Fruit fly (Drosophila melanogaster) whole organism, embryonic: ENCODE measurements around the gene w-cup.
A peak's percentile ranks its signal among the peaks of the same experiment; 100 is the strongest.

ENCODE experiments used
- Ada2b ChIP-seq: fragments of 200-800 bp; sonication (Bioruptor generic); IDR thresholded peaks from 2 replicates; pipeline ENCODE4 v1.3.6; 2022; ENCODE audit warnings: missing biosample characterization, missing genetic modification characterization
- B-H1 ChIP-seq: fragments of 200-800 bp; sonication (Bioruptor generic); IDR thresholded peaks from 3 replicates; pipeline ENCODE4 v1.3.6; 2022; ENCODE audit warnings: missing biosample characterization, missing genetic modification characterization
- Blimp-1 ChIP-seq: fragments of 200-800 bp; sonication (Bioruptor generic); optimal IDR thresholded peaks from 3 replicates; lab custom pipeline; 2018; ENCODE audit warnings: missing biosample characterization, missing genetic modification characterization, mild to moderate bottlenecking, moderate library complexity, missing genetic modification reagents
- CG10366 ChIP-seq: fragments of 200-800 bp; sonication (Bioruptor generic); IDR thresholded peaks from 2 replicates; pipeline ENCODE4 v1.3.6; 2022; ENCODE audit warnings: missing biosample characterization, missing genetic modification characterization
- CG10979 ChIP-seq: fragments of 200-800 bp; sonication (Bioruptor generic); optimal IDR thresholded peaks from 2 replicates; lab custom pipeline; 2018; ENCODE audit warnings: missing biosample characterization, mild to moderate bottlenecking, missing genetic modification characterization, moderate library complexity
- CG12155 ChIP-seq: fragments of 200-800 bp; sonication (Bioruptor generic); optimal IDR thresholded peaks from 3 replicates; lab custom pipeline; 2016; ENCODE audit warnings: missing biosample characterization, missing genetic modification characterization
- CG14014 ChIP-seq: fragments of 200-800 bp; sonication (Bioruptor generic); IDR thresholded peaks from 2 replicates; pipeline ENCODE4 v1.3.6; 2022; ENCODE audit warnings: missing biosample characterization, missing genetic modification characterization
- CG1529 ChIP-seq: fragments of 200-800 bp; sonication (Bioruptor generic); optimal IDR thresholded peaks from 3 replicates; lab custom pipeline; 2018; ENCODE audit warnings: missing biosample characterization, missing genetic modification characterization
- CG1603 ChIP-seq: fragments of 200-800 bp; sonication (Bioruptor generic); optimal IDR thresholded peaks from 2 replicates; lab custom pipeline; 2019; ENCODE audit warnings: missing biosample characterization, mild to moderate bottlenecking, missing genetic modification characterization, moderate library complexity
- CG16815 ChIP-seq: fragments of 200-800 bp; sonication (Bioruptor generic); optimal IDR thresholded peaks from 3 replicates; lab custom pipeline; 2017; ENCODE audit warnings: missing biosample characterization, mild to moderate bottlenecking, missing genetic modification characterization
- CG16863 ChIP-seq: fragments of 200-800 bp; sonication (Bioruptor generic); optimal IDR thresholded peaks from 3 replicates; lab custom pipeline; 2016; ENCODE audit warnings: missing biosample characterization, missing genetic modification characterization
- CG2712 ChIP-seq: fragments of 200-800 bp; optimal IDR thresholded peaks from 3 replicates; lab custom pipeline; 2019; ENCODE audit warnings: missing biosample characterization, mild to moderate bottlenecking, missing genetic modification characterization, moderate library complexity
- CG31224 ChIP-seq: fragments of 200-800 bp; sonication (Bioruptor generic); IDR thresholded peaks from 2 replicates; pipeline ENCODE4 v1.3.6; 2022; ENCODE audit warnings: missing biosample characterization, missing genetic modification characterization
- CG3281 ChIP-seq: fragments of 200-800 bp; sonication (Bioruptor generic); optimal IDR thresholded peaks from 3 replicates; lab custom pipeline; 2017; ENCODE audit warnings: missing biosample characterization, mild to moderate bottlenecking, missing genetic modification characterization
- CG34422 ChIP-seq: fragments of 200-800 bp; sonication (Bioruptor generic); IDR thresholded peaks from 3 replicates; pipeline ENCODE4 v1.3.6; 2022; ENCODE audit warnings: missing biosample characterization, missing genetic modification characterization
- CG3995 ChIP-seq: fragments of 200-800 bp; sonication (Bioruptor generic); optimal IDR thresholded peaks from 3 replicates; lab custom pipeline; 2016; ENCODE audit warnings: missing biosample characterization, missing genetic modification characterization
- CG4730 ChIP-seq: fragments of 200-800 bp; sonication (Bioruptor generic); IDR thresholded peaks from 2 replicates; pipeline ENCODE4 v1.3.6; 2022; ENCODE audit warnings: missing biosample characterization, missing genetic modification characterization
- CG7786 ChIP-seq: fragments of 200-800 bp; sonication (Bioruptor generic); optimal IDR thresholded peaks from 2 replicates; lab custom pipeline; 2016; ENCODE audit warnings: missing biosample characterization, missing genetic modification characterization
- CG7963 ChIP-seq: fragments of 200-800 bp; sonication (Bioruptor generic); IDR thresholded peaks from 3 replicates; pipeline ENCODE4 v1.3.6; 2022; ENCODE audit warnings: missing biosample characterization, missing genetic modification characterization; ENCODE audit not compliant: partially characterized antibody
- CG9876 ChIP-seq: fragments of 200-800 bp; sonication (Bioruptor generic); optimal IDR thresholded peaks from 2 replicates; lab custom pipeline; 2016; ENCODE audit warnings: missing biosample characterization, missing genetic modification characterization
- CoRest ChIP-seq: fragments of 200-800 bp; sonication (Bioruptor generic); optimal IDR thresholded peaks from 3 replicates; lab custom pipeline; 2018; ENCODE audit warnings: missing biosample characterization, mild to moderate bottlenecking, missing genetic modification characterization, moderate library complexity
- Dek ChIP-seq: fragments of 200-800 bp; sonication (Bioruptor generic); optimal IDR thresholded peaks from 3 replicates; lab custom pipeline; 2019; ENCODE audit warnings: missing biosample characterization, mild to moderate bottlenecking, missing genetic modification characterization, moderate library complexity
- E2f2 ChIP-seq: fragments of 200-800 bp; sonication (Bioruptor generic); IDR thresholded peaks from 2 replicates; pipeline ENCODE4 v1.3.6; 2022; ENCODE audit warnings: missing biosample characterization, missing genetic modification characterization
- Fer3 ChIP-seq: fragments of 200-800 bp; sonication (Bioruptor generic); optimal IDR thresholded peaks from 2 replicates; lab custom pipeline; 2018; ENCODE audit warnings: missing biosample characterization, mild to moderate bottlenecking, missing genetic modification characterization, moderate library complexity
- Mrtf ChIP-seq: fragments of 200-800 bp; sonication (Bioruptor generic); IDR thresholded peaks from 3 replicates; pipeline ENCODE4 v1.3.6; 2022; ENCODE audit warnings: missing biosample characterization, missing genetic modification characterization
- NK7.1 ChIP-seq: fragments of 200-800 bp; sonication (Bioruptor generic); optimal IDR thresholded peaks from 3 replicates; lab custom pipeline; 2016; ENCODE audit warnings: missing biosample characterization, missing genetic modification characterization
- NfI ChIP-seq: fragments of 200-800 bp; sonication (Bioruptor generic); optimal IDR thresholded peaks from 3 replicates; lab custom pipeline; 2018; ENCODE audit warnings: missing biosample characterization, mild to moderate bottlenecking, missing genetic modification characterization, moderate library complexity
- PHDP ChIP-seq: fragments of 200-800 bp; sonication (Bioruptor generic); optimal IDR thresholded peaks from 3 replicates; lab custom pipeline; 2018; ENCODE audit warnings: missing biosample characterization, mild to moderate bottlenecking, missing genetic modification characterization, moderate library complexity
- Poxn ChIP-seq: fragments of 200-800 bp; sonication (Bioruptor generic); IDR thresholded peaks from 2 replicates; pipeline ENCODE4 v1.3.6; 2022; ENCODE audit warnings: missing biosample characterization, missing genetic modification characterization
- Ptx1 ChIP-seq: fragments of 200-800 bp; sonication (Bioruptor generic); IDR thresholded peaks from 2 replicates; pipeline ENCODE4 v1.3.6; 2022; ENCODE audit warnings: missing biosample characterization, missing genetic modification characterization
- Rfx ChIP-seq: fragments of 200-800 bp; sonication (Bioruptor generic); IDR thresholded peaks from 2 replicates; pipeline ENCODE4 v1.3.6; 2022; ENCODE audit warnings: missing biosample characterization, missing genetic modification characterization
- Ssrp ChIP-seq: fragments of 200-800 bp; sonication (Bioruptor generic); optimal IDR thresholded peaks from 2 replicates; lab custom pipeline; 2018; ENCODE audit warnings: missing biosample characterization, mild to moderate bottlenecking, missing genetic modification characterization, moderate library complexity
- Xbp1 ChIP-seq: fragments of 200-800 bp; sonication (Bioruptor generic); optimal IDR thresholded peaks from 3 replicates; lab custom pipeline; 2016; ENCODE audit warnings: missing biosample characterization, mild to moderate bottlenecking, missing genetic modification characterization
- ara ChIP-seq: fragments of 200-800 bp; sonication (Bioruptor generic); IDR thresholded peaks from 2 replicates; pipeline ENCODE4 v1.3.6; 2022; ENCODE audit warnings: missing biosample characterization, missing genetic modification characterization
- cato ChIP-seq: fragments of 200-800 bp; sonication (Bioruptor generic); optimal IDR thresholded peaks from 2 replicates; lab custom pipeline; 2016; ENCODE audit warnings: missing biosample characterization, missing genetic modification characterization, borderline replicate concordance
- chn ChIP-seq: fragments of 200-800 bp; sonication (Bioruptor generic); optimal IDR thresholded peaks from 2 replicates; lab custom pipeline; 2016; ENCODE audit warnings: missing biosample characterization, missing genetic modification characterization
- dpn ChIP-seq, 2 experiments: fragments of 200-800 bp; sonication (Bioruptor generic); optimal IDR thresholded peaks; 3 replicates each; lab custom pipeline; 2016; ENCODE audit warnings: missing biosample characterization in 2 of 2, missing genetic modification characterization in 2 of 2
- eve ChIP-seq, 2 experiments: fragments of >200 bp; optimal IDR thresholded peaks; 2 replicates each; lab custom pipeline; 2017; ENCODE audit warnings: missing biosample characterization in 2 of 2, missing genetic modification characterization in 2 of 2
- grau ChIP-seq: fragments of 200-800 bp; optimal IDR thresholded peaks from 3 replicates; lab custom pipeline; 2019; ENCODE audit warnings: missing biosample characterization, mild to moderate bottlenecking, missing genetic modification characterization, moderate library complexity
- grn ChIP-seq: fragments of 200-800 bp; sonication (Bioruptor generic); optimal IDR thresholded peaks from 3 replicates; lab custom pipeline; 2017; ENCODE audit warnings: missing biosample characterization, missing genetic modification characterization
- lola ChIP-seq, 3 experiments: fragments of >200 bp in 2 of 3; fragments of 200-800 bp in 1 of 3; sonication (Bioruptor generic) in 1 of 3; optimal IDR thresholded peaks; 2 replicates each; lab custom pipeline; 2017 to 2019; ENCODE audit warnings: missing biosample characterization in 3 of 3, missing genetic modification characterization in 3 of 3, mild to moderate bottlenecking in 1 of 3, moderate library complexity in 1 of 3
- lov ChIP-seq, 2 experiments: fragments of 200-800 bp in 1 of 2; fragments of >200 bp in 1 of 2; sonication (Bioruptor generic) in 1 of 2; IDR thresholded peaks in 1 of 2; optimal IDR thresholded peaks in 1 of 2; 2 replicates in 1 of 2; 3 replicates in 1 of 2; pipeline versions ENCODE4 v1.3.6 to Lab custom; 2017 to 2022; ENCODE audit warnings: missing biosample characterization in 1 of 2, missing genetic modification characterization in 1 of 2
- oc ChIP-seq: fragments of 200-800 bp; sonication (Bioruptor generic); optimal IDR thresholded peaks from 2 replicates; lab custom pipeline; 2018; ENCODE audit warnings: missing biosample characterization, mild to moderate bottlenecking, missing genetic modification characterization, moderate library complexity
- pho ChIP-seq: fragments of 200-800 bp; sonication (Bioruptor generic); optimal IDR thresholded peaks from 2 replicates; lab custom pipeline; 2016; ENCODE audit warnings: missing biosample characterization, missing genetic modification characterization
- sim ChIP-seq: fragments of 200-800 bp; sonication (Bioruptor generic); IDR thresholded peaks from 2 replicates; pipeline ENCODE4 v1.3.6; 2022; ENCODE audit warnings: missing biosample characterization, missing genetic modification characterization
- slbo ChIP-seq: fragments of 200-800 bp; sonication (Bioruptor generic); IDR thresholded peaks from 2 replicates; pipeline ENCODE4 v1.3.6; 2022; ENCODE audit warnings: missing biosample characterization, missing genetic modification characterization
- tap ChIP-seq: fragments of 200-800 bp; optimal IDR thresholded peaks from 3 replicates; lab custom pipeline; 2019; ENCODE audit warnings: missing biosample characterization, mild to moderate bottlenecking, missing genetic modification characterization, moderate library complexity
- tin ChIP-seq: fragments of 200-800 bp; sonication (Bioruptor generic); optimal IDR thresholded peaks from 3 replicates; lab custom pipeline; 2016; ENCODE audit warnings: missing biosample characterization, missing genetic modification characterization
- tna ChIP-seq: fragments of 200-800 bp; sonication (Bioruptor generic); IDR thresholded peaks from 2 replicates; pipeline ENCODE4 v1.3.6; 2022; ENCODE audit warnings: missing biosample characterization, missing genetic modification characterization; ENCODE audit not compliant: partially characterized antibody

The w-cup gene

dm6 chr2L:10565674-10566073 lies 11.9 kb downstream of the w-cup start (continued):
- TF ChIP-seq B-H1 (GFP tag; lab: Robert Waterston, UW), result peak; percentile 44; the same call in 1 of the 3 replicates
- TF ChIP-seq CG31224, result peak; percentile 51; the same call in 1 of the 2 replicates
- TF ChIP-seq Ada2b, result peak; percentile 64
- peak; percentile 28 for TF ChIP-seq Xbp1
- peak; percentile 37 for TF ChIP-seq NfI (GFP tag; lab: Kevin White, UChicago)
- peak; percentile 24 for TF ChIP-seq CG7786 (GFP tag; lab: Kevin White, UChicago)
- TF ChIP-seq Fer3 (tag; lab: Kevin White, UChicago), result peak; percentile 58
- TF ChIP-seq NK7.1 (GFP tag; lab: Kevin White, UChicago), result peak; percentile 14
- no peak for TF ChIP-seq CG7963 (GFP tag; lab: Robert Waterston, UW)
- peak; percentile 69; the same call in 1 of the 2 replicates for TF ChIP-seq Rfx (GFP tag; lab: Robert Waterston, UW)
- peak; percentile 3 for TF ChIP-seq chn
- TF ChIP-seq Mrtf (GFP tag; lab: Robert Waterston, UW), result 0 out of 3 replicates have a peak, but pooled peaks have one; percentile 31
- TF ChIP-seq CG10366 (GFP tag; lab: Robert Waterston, UW), result 0 out of 2 replicates have a peak, but pooled peaks have one; percentile 26
- TF ChIP-seq E2f2 (GFP tag; lab: Robert Waterston, UW), result peak; percentile 37; the same call in 1 of the 2 replicates
- TF ChIP-seq Blimp-1 (GFP tag; lab: Kevin White, UChicago), result no peak
- 0 out of 2 replicates have a peak, but pooled peaks have one; percentile 26 for TF ChIP-seq sim
- 0 out of 2 replicates have a peak, but pooled peaks have one; percentile 9 for TF ChIP-seq Poxn
- peak; percentile 19; the same call in 1 of the 2 replicates for TF ChIP-seq ara
- TF ChIP-seq grn (GFP tag; lab: Kevin White, UChicago), result no peak
- TF ChIP-seq CG4730 (GFP tag; lab: Robert Waterston, UW), result peak; percentile 42; the same call in 1 of the 2 replicates
- no peak for TF ChIP-seq oc (tag; lab: Kevin White, UChicago)
- TF ChIP-seq PHDP (tag; lab: Kevin White, UChicago), result peak; percentile 30
- peak in 1 of 2 experiments; percentile 13 for TF ChIP-seq eve (GFP tag; optimal IDR thresholded peaks at IDR 0.05; lab: Kevin White, UChicago)
- TF ChIP-seq Ssrp (tag; lab: Kevin White, UChicago), result no peak
- no peak for TF ChIP-seq lov (optimal IDR thresholded peaks at IDR 0.05; lab: Kevin White, UChicago)
- peak; percentile 21; the same call in 1 of the 3 replicates for TF ChIP-seq lov (GFP tag; IDR thresholded peaks at IDR 0.05; lab: Robert Waterston, UW)
- peak; percentile 36 for TF ChIP-seq tin (GFP tag; lab: Kevin White, UChicago)
- peak; percentile 25 to 37 for TF ChIP-seq dpn (GFP tag; optimal IDR thresholded peaks at IDR 0.05; lab: Kevin White, UChicago)
- peak; percentile 58 for TF ChIP-seq CG1603 (tag; lab: Kevin White, UChicago)
- TF ChIP-seq CG10979, result peak; percentile 23
- TF ChIP-seq CG1529 (GFP tag; lab: Kevin White, UChicago), result no peak
- TF ChIP-seq cato (GFP tag; lab: Kevin White, UChicago), result no peak
- no peak for TF ChIP-seq lola (GFP tag; optimal IDR thresholded peaks at IDR 0.05; lab: Kevin White, UChicago)
- no peak for TF ChIP-seq CG3995 (GFP tag; lab: Kevin White, UChicago)
- TF ChIP-seq tna (GFP tag; lab: Robert Waterston, UW), result no peak
- peak; percentile 25 for TF ChIP-seq CG9876
- TF ChIP-seq CoRest (tag; lab: Kevin White, UChicago), result peak; percentile 39
- peak; percentile 4 for TF ChIP-seq CG16863 (GFP tag; lab: Kevin White, UChicago)
- peak; percentile 73 for TF ChIP-seq slbo (GFP tag; lab: Robert Waterston, UW)
- peak; percentile 3 for TF ChIP-seq CG16815 (GFP tag; lab: Kevin White, UChicago)
- TF ChIP-seq tap (tag; lab: Kevin White, UChicago), result peak; percentile 25
- TF ChIP-seq CG14014 (GFP tag; lab: Robert Waterston, UW), result peak; percentile 69
- peak; percentile 58; the same call in 1 of the 2 replicates for TF ChIP-seq Ptx1 (GFP tag; lab: Robert Waterston, UW)
- TF ChIP-seq CG12155 (GFP tag; lab: Kevin White, UChicago), result peak; percentile 4
- TF ChIP-seq pho (GFP tag; lab: Kevin White, UChicago), result peak; percentile 36
- TF ChIP-seq Dek (tag; lab: Kevin White, UChicago), result peak; percentile 16
- 0 out of 3 replicates have a peak, but pooled peaks have one; percentile 24 for TF ChIP-seq CG34422
- peak; percentile 59 for TF ChIP-seq grau (tag; lab: Kevin White, UChicago)
- TF ChIP-seq CG2712, result peak; percentile 37
- peak; percentile 63 for TF ChIP-seq CG3281 (GFP tag; lab: Kevin White, UChicago)
